Worm (Caenorhabditis elegans): ENCODE results near the gene Y73C8C.3.
A peak's percentile ranks its signal among the peaks of the same experiment; 100 is the strongest.

Y73C8C.3 gene

DNA sequence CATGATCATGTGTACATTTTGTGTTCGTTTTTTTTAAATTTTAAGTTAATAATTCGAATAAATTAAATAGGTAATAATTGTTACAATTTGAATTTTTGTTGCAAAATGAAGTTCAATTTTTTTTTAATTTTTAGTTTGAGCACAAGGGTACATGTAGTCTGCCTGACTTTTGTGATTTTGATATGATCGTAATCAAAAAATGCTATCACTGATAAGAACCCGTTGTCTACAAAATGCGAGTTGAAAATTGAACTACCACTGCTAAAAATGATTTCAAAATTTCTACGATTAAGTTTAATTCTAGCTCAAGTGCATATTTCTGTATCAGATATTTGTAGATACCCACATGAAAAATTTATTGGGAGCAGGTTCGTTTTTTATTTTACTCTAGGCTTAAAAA is 3.1 kb downstream of the Y73C8C.3 start, which contains the start of gene clec-210:
Gene clec-210, plus strand, starts transcription at position 211 of the 400 bp plus-strand sequence.
- no peak for TF ChIP-seq ztf-22 (GFP tag; optimal IDR thresholded peaks at IDR 0.05)
- TF ChIP-seq nhr-179 (tag; optimal IDR thresholded peaks at IDR 0.05): no peak
- TF ChIP-seq nhr-80 (tag; optimal IDR thresholded peaks at IDR 0.05): peak; percentile 33
- TF ChIP-seq aptf-2 (GFP tag; conservative IDR thresholded peaks at IDR 0.05): no peak
- no peak for TF ChIP-seq chd-7 (tag; optimal IDR thresholded peaks at IDR 0.05)

DNA sequence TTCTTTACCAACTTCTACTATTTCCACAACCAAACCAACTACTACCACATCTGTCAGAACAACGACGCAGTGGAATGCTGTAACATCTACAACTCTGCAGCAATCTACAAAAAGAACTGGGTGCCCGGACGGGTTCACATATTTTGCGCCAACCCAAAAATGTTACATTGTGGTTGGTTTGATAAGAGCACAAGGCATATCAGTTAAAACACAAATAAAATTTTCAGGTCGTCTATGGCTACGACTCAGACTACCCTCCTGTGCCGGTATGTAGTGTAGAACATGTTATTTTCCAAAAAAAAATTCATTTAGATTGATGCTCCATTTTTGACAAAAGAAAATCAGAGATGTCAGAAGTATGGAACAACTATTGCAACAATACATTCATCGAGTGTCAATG is 4.1 kb downstream of the Y73C8C.3 start:
- TF ChIP-seq F37B4.10 (GFP tag; IDR thresholded peaks at IDR 0.05) (no peak), snpc-4 (GFP tag; optimal IDR thresholded peaks at IDR 0.05) (no peak), snpc-4 (tag; optimal IDR thresholded peaks at IDR 0.05) (no peak), F10E7.11 (tag; optimal IDR thresholded peaks at IDR 0.05) (no peak), xnd-1 (tag; optimal IDR thresholded peaks at IDR 0.05) (no peak), sdz-38 (tag; optimal IDR thresholded peaks at IDR 0.05) (no peak), dox-1 (GFP tag; IDR thresholded peaks at IDR 0.05) (0 out of 2 replicates have a peak, but pooled peaks have one; percentile 34), nhr-80 (tag; optimal IDR thresholded peaks at IDR 0.05) (peak; percentile 50)

DNA sequence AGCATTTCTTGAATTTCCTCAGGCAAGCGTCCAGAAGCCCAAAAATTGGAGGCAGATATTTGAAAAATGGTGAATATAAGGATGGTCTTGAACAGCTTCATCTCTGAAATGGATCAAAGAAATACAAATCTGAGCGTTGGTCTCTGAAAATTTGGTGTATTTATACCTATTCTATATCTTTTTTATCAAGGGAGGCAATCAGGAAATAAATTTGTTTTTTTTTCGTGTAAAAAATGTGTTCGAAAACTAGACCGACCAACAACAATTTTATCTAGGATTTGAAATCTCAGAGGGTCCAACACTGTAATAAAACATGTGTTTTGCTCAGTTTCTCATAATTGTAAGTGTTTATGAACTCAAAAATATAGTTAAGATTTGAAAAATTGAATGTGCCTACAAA is 6.7 kb downstream of the Y73C8C.3 start, which contains the start of gene srt-56:
Gene srt-56, minus strand, starts transcription at position 101 of the 400 bp plus-strand sequence.
- no peak for TF ChIP-seq ztf-28 (GFP tag; IDR thresholded peaks at IDR 0.05)

DNA sequence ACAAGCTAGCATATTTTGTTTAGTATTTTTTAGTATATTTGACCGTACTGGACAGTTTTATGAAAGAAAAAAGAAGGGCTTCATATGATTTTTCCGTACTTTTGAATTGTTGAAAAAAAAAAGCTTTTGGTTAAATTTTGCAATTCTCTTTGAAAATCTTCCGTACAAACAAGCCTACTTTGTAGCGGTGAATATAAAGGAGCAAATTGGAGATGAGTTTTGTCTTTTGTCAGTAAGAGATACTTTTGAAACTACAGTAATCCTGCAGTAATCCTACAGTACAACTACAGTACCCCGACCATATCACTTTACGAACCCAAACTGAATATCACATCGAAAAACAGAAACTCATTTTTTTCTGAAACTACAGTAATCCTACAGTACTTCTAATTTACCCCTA is 7.3 kb downstream of the Y73C8C.3 start:
- TF ChIP-seq zfh-2 (GFP tag; conservative IDR thresholded peaks at IDR 0.05): no peak
- TF ChIP-seq F10E7.11 (tag; optimal IDR thresholded peaks at IDR 0.05): no peak
- TF ChIP-seq pbrm-1 (GFP tag; IDR thresholded peaks at IDR 0.05): no peak
- TF ChIP-seq nhr-80 (tag; optimal IDR thresholded peaks at IDR 0.05): no peak
- no peak for TF ChIP-seq lir-1 (GFP tag; conservative IDR thresholded peaks at IDR 0.05)
- no peak for TF ChIP-seq lsl-1 (GFP tag; optimal IDR thresholded peaks at IDR 0.05)
- no peak for TF ChIP-seq die-1 (tag; optimal IDR thresholded peaks at IDR 0.05)
- no peak for TF ChIP-seq nfya-1 (tag; optimal IDR thresholded peaks at IDR 0.05; ENCODE audit: borderline replicate concordance, insufficient read depth)
- TF ChIP-seq nhr-120 (GFP tag; IDR thresholded peaks at IDR 0.05): no peak
- TF ChIP-seq nfyb-1 (GFP tag; IDR thresholded peaks at IDR 0.05): no peak
- TF ChIP-seq ceh-100 (GFP tag; IDR thresholded peaks at IDR 0.05): no peak

DNA sequence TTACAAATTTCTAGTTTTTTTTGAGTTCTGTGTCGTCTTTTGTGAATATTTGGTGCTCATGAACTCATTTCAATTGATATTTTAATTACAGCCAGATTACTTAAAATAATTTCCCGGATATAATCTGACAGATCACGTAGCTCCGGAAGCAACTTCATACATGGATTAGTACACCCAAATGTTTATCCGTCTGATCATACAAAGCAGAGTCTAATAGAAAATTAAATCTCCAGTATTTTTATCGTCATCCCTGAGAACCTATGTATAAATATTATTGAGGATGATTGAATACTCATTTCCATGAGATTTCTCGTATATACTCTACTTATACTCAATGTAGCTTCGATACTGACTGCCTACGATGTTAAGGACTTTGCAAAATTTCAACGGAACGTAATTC is 9.8 kb downstream of the Y73C8C.3 start, which contains the start of gene Y73C8C.12:
Gene Y73C8C.12, plus strand, starts transcription at position 301 of the 400 bp plus-strand sequence.
- TF ChIP-seq let-607 (tag; optimal IDR thresholded peaks at IDR 0.05): no peak
- TF ChIP-seq ceh-40 (GFP tag; IDR thresholded peaks at IDR 0.05): no peak
- no peak for TF ChIP-seq attf-6 (GFP tag; IDR thresholded peaks at IDR 0.05)
- TF ChIP-seq lsy-27 (tag; optimal IDR thresholded peaks at IDR 0.05; ENCODE audit: borderline replicate concordance, insufficient read depth): no peak
- no peak for TF ChIP-seq F55B11.4 (tag; optimal IDR thresholded peaks at IDR 0.05; ENCODE audit: borderline replicate concordance, insufficient read depth)
- TF ChIP-seq ceh-91 (GFP tag; IDR thresholded peaks at IDR 0.05): no peak
- TF ChIP-seq gei-17 (GFP tag; optimal IDR thresholded peaks at IDR 0.05): no peak
- TF ChIP-seq egl-44 (GFP tag; IDR thresholded peaks at IDR 0.05): no peak
- TF ChIP-seq rcor-1 (GFP tag; IDR thresholded peaks at IDR 0.05): no peak
- TF ChIP-seq snpc-1.3 (tag; optimal IDR thresholded peaks at IDR 0.05; ENCODE audit: insufficient read depth): no peak
- TF ChIP-seq nfya-1 (tag; optimal IDR thresholded peaks at IDR 0.05; ENCODE audit: borderline replicate concordance, insufficient read depth): no peak
- no peak for TF ChIP-seq T26A5.8 (tag; optimal IDR thresholded peaks at IDR 0.05)
- no peak for TF ChIP-seq lir-1 (GFP tag; conservative IDR thresholded peaks at IDR 0.05)
- no peak for TF ChIP-seq ceh-79 (tag; optimal IDR thresholded peaks at IDR 0.05)
- TF ChIP-seq hmg-20 (GFP tag; IDR thresholded peaks at IDR 0.05): no peak
- no peak for TF ChIP-seq hmg-1.2 (GFP tag; IDR thresholded peaks at IDR 0.05)
